Fruit fly (Drosophila melanogaster) Kc167 (cell line): ENCODE data around the gene wnd.

Source experiments
- Myc ChIP-seq: fragments of >200 bp; optimal IDR thresholded peaks from 2 replicates; lab custom pipeline; 2017; ENCODE audit warnings: missing external identifiers
- h ChIP-seq: fragments of >200 bp; optimal IDR thresholded peaks from 3 replicates; lab custom pipeline; 2018; ENCODE audit warnings: missing external identifiers
- insv ChIP-seq: fragments of >200 bp; optimal IDR thresholded peaks from 3 replicates; lab custom pipeline; 2018; ENCODE audit warnings: missing external identifiers
- psq ChIP-seq: fragments of >200 bp; optimal IDR thresholded peaks from 2 replicates; lab custom pipeline; 2017; ENCODE audit warnings: missing external identifiers
- ttk ChIP-seq: sonication (Bioruptor generic); optimal IDR thresholded peaks from 2 replicates; lab custom pipeline; 2017; ENCODE audit warnings: missing external identifiers

DNA sequence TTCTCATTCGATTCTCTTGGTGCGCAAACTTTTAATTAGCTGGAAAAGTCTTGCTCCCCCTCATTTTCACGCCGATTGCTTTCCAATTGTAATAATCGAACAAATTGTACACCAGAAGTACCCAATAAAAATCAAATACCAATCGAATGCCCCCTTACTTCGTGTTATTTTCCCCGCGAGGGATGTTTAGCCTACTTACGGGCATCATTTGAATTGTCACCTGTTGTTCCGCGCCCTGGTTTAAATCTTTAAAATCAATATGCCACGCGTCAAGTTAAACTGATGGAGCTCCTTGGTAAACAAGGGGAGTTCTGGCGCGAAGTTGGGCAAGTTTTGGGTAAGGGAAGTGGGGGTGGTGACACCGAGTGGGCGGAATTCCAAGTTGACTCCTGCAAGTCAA, 10.7 kb upstream of the wnd start:
- TF ChIP-seq insv (lab: Kevin White, UChicago) (no peak), psq (no peak), ttk (lab: Kevin White, UChicago) (no peak), Myc (lab: Kevin White, UChicago) (no peak), h (lab: Kevin White, UChicago) (no peak)
